Fruit fly (Drosophila melanogaster): ENCODE measurements around the gene Exd2.
A peak's percentile ranks its signal among the peaks of the same experiment; 100 is the strongest.

Gene Exd2

dm6 chr3R:11458851-11459175, 23.3 kb upstream of the Exd2 start:
- TF ChIP-seq CG7045 (GFP tag; optimal IDR thresholded peaks at IDR 0.05) (no peak), tj (GFP tag; optimal IDR thresholded peaks at IDR 0.05) (no peak), CG14711 (tag; optimal IDR thresholded peaks at IDR 0.05) (no peak), CG5204 (GFP tag; optimal IDR thresholded peaks at IDR 0.05) (no peak), CG1620 (GFP tag; optimal IDR thresholded peaks at IDR 0.05) (no peak), cic (GFP tag; optimal IDR thresholded peaks at IDR 0.05) (no peak), kay (GFP tag; ENCODE audit: borderline replicate concordance) (no peak), cnc (optimal IDR thresholded peaks at IDR 0.05) (no peak), ovo (GFP tag; optimal IDR thresholded peaks at IDR 0.05) (no peak), pad (GFP tag; optimal IDR thresholded peaks at IDR 0.05) (no peak), CG11617 (GFP tag; optimal IDR thresholded peaks at IDR 0.05) (no peak), CG7101 (tag; optimal IDR thresholded peaks at IDR 0.05) (no peak), toe (GFP tag; optimal IDR thresholded peaks at IDR 0.05) (no peak), CG12768 (GFP tag; optimal IDR thresholded peaks at IDR 0.05) (no peak), Crg-1 (GFP tag; optimal IDR thresholded peaks at IDR 0.05) (no peak), Clk (GFP tag; optimal IDR thresholded peaks at IDR 0.05) (no peak), Hr96 (GFP tag; optimal IDR thresholded peaks at IDR 0.05) (no peak), CG33017 (tag; optimal IDR thresholded peaks at IDR 0.05) (no peak)

dm6 chr3R:11458022-11458850, 22.7 kb upstream of the Exd2 start:
- TF ChIP-seq Mnt (GFP tag; optimal IDR thresholded peaks at IDR 0.05) = peak; percentile 47
- peak; percentile 72 for TF ChIP-seq CG7101 (tag; optimal IDR thresholded peaks at IDR 0.05)
- no peak for TF ChIP-seq Crg-1 (GFP tag; optimal IDR thresholded peaks at IDR 0.05)
- TF ChIP-seq CG12768 (GFP tag; optimal IDR thresholded peaks at IDR 0.05) = peak; percentile 59
- peak; percentile 17 for TF ChIP-seq Hr96 (GFP tag; optimal IDR thresholded peaks at IDR 0.05)
- no peak for TF ChIP-seq bab1 (GFP tag; optimal IDR thresholded peaks at IDR 0.05)
- TF ChIP-seq cnc (optimal IDR thresholded peaks at IDR 0.05) = no peak
- peak; percentile 66 for TF ChIP-seq CG14711 (tag; optimal IDR thresholded peaks at IDR 0.05)
- TF ChIP-seq pad (GFP tag; optimal IDR thresholded peaks at IDR 0.05) = peak; percentile 17
- no peak for TF ChIP-seq toe (GFP tag; optimal IDR thresholded peaks at IDR 0.05)
- TF ChIP-seq CG11617 (GFP tag; optimal IDR thresholded peaks at IDR 0.05) = peak; percentile 54
- peak; percentile 72 for TF ChIP-seq CG33017 (tag; optimal IDR thresholded peaks at IDR 0.05)
- TF ChIP-seq kay (GFP tag; ENCODE audit: borderline replicate concordance) = peak; percentile 59
- no peak for TF ChIP-seq CG1620 (GFP tag; optimal IDR thresholded peaks at IDR 0.05)

DNA sequence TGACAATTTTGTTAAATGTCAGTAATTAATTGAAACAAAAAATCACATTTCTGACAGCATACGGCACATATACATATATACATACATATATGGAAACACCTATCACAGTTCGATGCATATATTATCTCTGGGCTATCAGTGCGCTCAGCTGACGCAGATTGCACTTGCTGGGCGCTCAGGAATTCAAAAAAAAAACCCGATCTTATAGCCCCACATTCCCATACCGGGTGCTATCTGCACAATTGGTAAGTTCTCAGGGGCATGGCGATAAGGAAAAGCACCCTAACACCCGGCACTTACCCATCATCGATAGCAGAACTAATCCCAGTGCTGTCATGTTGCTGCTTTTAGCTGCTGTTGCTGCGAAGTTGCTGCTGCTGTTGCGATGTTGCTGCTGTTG, 21.8 kb upstream of the Exd2 start:
- TF ChIP-seq CG7045 (GFP tag; optimal IDR thresholded peaks at IDR 0.05) (no peak), tj (GFP tag; optimal IDR thresholded peaks at IDR 0.05) (no peak), toe (GFP tag; optimal IDR thresholded peaks at IDR 0.05) (no peak), CG12768 (GFP tag; optimal IDR thresholded peaks at IDR 0.05) (no peak), cic (GFP tag; optimal IDR thresholded peaks at IDR 0.05) (no peak), kay (GFP tag; ENCODE audit: borderline replicate concordance) (peak; percentile 14)

DNA sequence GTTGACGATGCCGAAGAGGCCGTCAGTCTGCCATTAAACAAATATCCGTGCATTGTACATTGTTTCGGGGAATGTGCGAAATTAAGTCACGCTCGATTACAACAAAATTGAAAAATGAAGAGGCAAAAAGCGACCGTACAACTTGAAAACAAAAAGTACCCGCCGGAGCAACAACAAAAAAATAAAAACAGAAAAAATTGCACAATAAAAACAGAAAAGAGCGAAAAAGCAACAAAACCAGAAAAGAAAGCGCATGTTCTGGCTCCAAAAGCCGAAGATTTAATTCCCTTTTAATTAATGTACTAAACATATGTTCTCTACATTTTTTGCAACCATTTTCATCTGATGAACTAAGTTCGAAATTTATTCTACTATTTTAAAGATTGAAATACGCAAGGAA, 21.0 kb upstream of the Exd2 start:
- TF ChIP-seq cnc (optimal IDR thresholded peaks at IDR 0.05) = no peak
- TF ChIP-seq Crg-1 (GFP tag; optimal IDR thresholded peaks at IDR 0.05) = no peak
- no peak for TF ChIP-seq toe (GFP tag; optimal IDR thresholded peaks at IDR 0.05)
- no peak for TF ChIP-seq Hr96 (GFP tag; optimal IDR thresholded peaks at IDR 0.05)
- TF ChIP-seq CG14711 (tag; optimal IDR thresholded peaks at IDR 0.05) = no peak
- TF ChIP-seq Clk (GFP tag; optimal IDR thresholded peaks at IDR 0.05) = no peak
- no peak for TF ChIP-seq ovo (GFP tag; optimal IDR thresholded peaks at IDR 0.05)
- TF ChIP-seq CG5204 (GFP tag; optimal IDR thresholded peaks at IDR 0.05) = no peak
- TF ChIP-seq cic (GFP tag; optimal IDR thresholded peaks at IDR 0.05) = no peak
- TF ChIP-seq Mnt (GFP tag; optimal IDR thresholded peaks at IDR 0.05) = no peak
- no peak for TF ChIP-seq CG11617 (GFP tag; optimal IDR thresholded peaks at IDR 0.05)
- no peak for TF ChIP-seq CG7101 (tag; optimal IDR thresholded peaks at IDR 0.05)
- TF ChIP-seq CG7045 (GFP tag; optimal IDR thresholded peaks at IDR 0.05) = no peak
- no peak for TF ChIP-seq pad (GFP tag; optimal IDR thresholded peaks at IDR 0.05)
- TF ChIP-seq bab1 (GFP tag; optimal IDR thresholded peaks at IDR 0.05) = no peak
- TF ChIP-seq tj (GFP tag; optimal IDR thresholded peaks at IDR 0.05) = no peak
- no peak for TF ChIP-seq kay (GFP tag; ENCODE audit: borderline replicate concordance)
- TF ChIP-seq CG12768 (GFP tag; optimal IDR thresholded peaks at IDR 0.05) = no peak
- no peak for TF ChIP-seq CG1620 (GFP tag; optimal IDR thresholded peaks at IDR 0.05)
- TF ChIP-seq CG33017 (tag; optimal IDR thresholded peaks at IDR 0.05) = no peak

DNA sequence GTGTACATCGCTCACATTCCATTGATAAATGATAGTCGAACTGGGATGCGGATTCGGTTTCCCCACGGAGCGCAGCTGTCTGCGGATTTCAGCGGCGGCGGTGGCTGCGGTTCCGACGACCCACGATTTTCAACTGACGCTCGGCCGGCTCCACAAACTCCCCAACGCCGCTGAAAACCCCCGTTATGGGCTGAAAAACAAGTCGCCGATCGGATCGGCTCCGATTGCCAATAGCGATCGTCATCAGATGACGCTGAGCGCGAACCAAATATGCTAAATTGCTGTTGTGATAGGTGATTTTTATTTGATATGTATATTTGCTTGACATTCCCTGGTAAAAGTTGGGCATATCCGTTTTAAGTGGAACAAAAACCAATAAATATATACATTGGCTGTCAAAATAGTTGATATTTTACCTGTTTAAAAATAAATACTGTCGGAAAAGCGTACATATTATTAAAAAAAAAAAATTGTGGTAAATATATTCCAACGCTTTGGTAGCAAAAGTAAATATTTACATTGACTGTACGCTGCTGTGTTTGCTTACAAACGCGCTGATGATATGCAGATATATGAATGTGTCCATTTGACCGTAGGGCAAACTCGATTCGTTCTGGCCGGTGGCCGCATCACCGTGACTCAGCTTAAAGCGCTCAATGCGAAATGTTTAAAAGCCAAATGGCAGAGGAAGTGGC, 18.9 kb upstream of the Exd2 start:
- TF ChIP-seq tj (GFP tag; optimal IDR thresholded peaks at IDR 0.05) = peak; percentile 71
- TF ChIP-seq CG11617 (GFP tag; optimal IDR thresholded peaks at IDR 0.05) = peak; percentile 73
- TF ChIP-seq kay (GFP tag; ENCODE audit: borderline replicate concordance) = peak; percentile 87
- TF ChIP-seq Hr96 (GFP tag; optimal IDR thresholded peaks at IDR 0.05) = peak; percentile 25
- peak; percentile 57 for TF ChIP-seq cic (GFP tag; optimal IDR thresholded peaks at IDR 0.05)
- no peak for TF ChIP-seq Mnt (GFP tag; optimal IDR thresholded peaks at IDR 0.05)
- TF ChIP-seq bab1 (GFP tag; optimal IDR thresholded peaks at IDR 0.05) = peak; percentile 81
- peak; percentile 61 for TF ChIP-seq pad (GFP tag; optimal IDR thresholded peaks at IDR 0.05)
- peak; percentile 49 for TF ChIP-seq Clk (GFP tag; optimal IDR thresholded peaks at IDR 0.05)
- TF ChIP-seq cnc (optimal IDR thresholded peaks at IDR 0.05) = peak; percentile 69 to 92
- no peak for TF ChIP-seq Crg-1 (GFP tag; optimal IDR thresholded peaks at IDR 0.05)
- peak; percentile 55 for TF ChIP-seq CG14711 (tag; optimal IDR thresholded peaks at IDR 0.05)
- peak; percentile 46 for TF ChIP-seq toe (GFP tag; optimal IDR thresholded peaks at IDR 0.05)
- TF ChIP-seq CG7045 (GFP tag; optimal IDR thresholded peaks at IDR 0.05) = peak; percentile 56
- TF ChIP-seq CG5204 (GFP tag; optimal IDR thresholded peaks at IDR 0.05) = peak; percentile 58
- TF ChIP-seq CG1620 (GFP tag; optimal IDR thresholded peaks at IDR 0.05) = peak; percentile 34
- peak; percentile 68 for TF ChIP-seq CG7101 (tag; optimal IDR thresholded peaks at IDR 0.05)
- TF ChIP-seq ovo (GFP tag; optimal IDR thresholded peaks at IDR 0.05) = peak; percentile 48
- peak; percentile 64 for TF ChIP-seq CG12768 (GFP tag; optimal IDR thresholded peaks at IDR 0.05)
- TF ChIP-seq CG33017 (tag; optimal IDR thresholded peaks at IDR 0.05) = peak; percentile 78

Data from whole organism, adult.